Worm (Caenorhabditis elegans) whole organism, L4/young adult: Measurements from ENCODE around the gene C14A6.8.
"Not testable (repeated sequence)": the region's sequence is repeated elsewhere in the genome, so short reads cannot be mapped to it uniquely, and the experiment has no call there.

Source experiments
- W03F9.2 ChIP-seq: fragments of 150-350 bp; optimal IDR thresholded peaks from 2 replicates; lab custom pipeline; 2014; ENCODE audit warnings: missing biosample characterization, missing genetic modification characterization
- dao-5 ChIP-seq: sonication (generic microtip); optimal IDR thresholded peaks from 2 replicates; lab custom pipeline; 2016; ENCODE audit warnings: missing genotype, missing genetic modification characterization, moderate library complexity, missing compliant biosample characterization
- him-1 ChIP-seq: sonication (generic microtip); optimal IDR thresholded peaks from 2 replicates; lab custom pipeline; 2016; ENCODE audit warnings: missing genotype, missing genetic modification reagents, missing genetic modification characterization, missing compliant biosample characterization

C14A6.8 gene

ce11 chrV:18171568-18171967 lies at the start of gene C14A6.8:
TSS of gene C14A6.8 (minus strand) at chrV:18171668.
- TF ChIP-seq him-1 (no peak), W03F9.2 (no peak), dao-5 (no peak)

ce11 chrV:18216784-18217183 lies 45.3 kb upstream of the C14A6.8 start, which contains the start of gene F16H6.9:
TSS of gene F16H6.9 (plus strand) at chrV:18217084.
- TF ChIP-seq him-1, dao-5, W03F9.2: not testable (repeated sequence)

ce11 chrV:18216175-18216574 lies 44.7 kb upstream of the C14A6.8 start, which contains the start of gene F16H6.8:
TSS of gene F16H6.8 (minus strand) at chrV:18216275.
- not testable (repeated sequence) for TF ChIP-seq W03F9.2, him-1, dao-5

ce11 chrV:18212848-18213247 lies 41.4 kb upstream of the C14A6.8 start:
- TF ChIP-seq dao-5 (no peak), W03F9.2 (no peak), him-1 (no peak)

ce11 chrV:18209071-18209470 lies 37.6 kb upstream of the C14A6.8 start, which contains the start of gene F16H6.7:
TSS of gene F16H6.7 (minus strand) at chrV:18209171.
- TF ChIP-seq W03F9.2: no peak
- no peak for TF ChIP-seq dao-5

- TF ChIP-seq dao-5: no peak
- TF ChIP-seq him-1: no peak
- no peak for TF ChIP-seq W03F9.2
These were observed 27.0 kb upstream of the C14A6.8 start, which contains the start of gene F16H6.4 for ce11 chrV:18198421-18198820. TSS of gene F16H6.4 (plus strand) at chrV:18198721.

- TF ChIP-seq W03F9.2 (no peak), him-1 (no peak), dao-5 (no peak)
These were observed 23.5 kb upstream of the C14A6.8 start, which contains the start of gene F16H6.3 for ce11 chrV:18195006-18195405. TSS of gene F16H6.3 (plus strand) at chrV:18195306.

- no peak for TF ChIP-seq him-1
- TF ChIP-seq dao-5: no peak
- TF ChIP-seq W03F9.2: no peak
These were observed 19.7 kb upstream of the C14A6.8 start, which contains the start of gene clec-42 for ce11 chrV:18191128-18191527. TSS of gene clec-42 (plus strand) at chrV:18191412.

ce11 chrV:18189181-18189580 lies 17.7 kb upstream of the C14A6.8 start, which contains the start of gene clec-246:
TSS of gene clec-246 (plus strand) at chrV:18189481.
- TF ChIP-seq W03F9.2 (no peak), dao-5 (no peak), him-1 (no peak)

ce11 chrV:18188328-18188727 lies 16.9 kb upstream of the C14A6.8 start, which contains the start of gene clec-245:
TSS of gene clec-245 (minus strand) at chrV:18188428.
- TF ChIP-seq W03F9.2 (no peak), him-1 (no peak), dao-5 (no peak)

- TF ChIP-seq him-1 (no peak), dao-5 (no peak), W03F9.2 (no peak)
These were observed 13.4 kb upstream of the C14A6.8 start, which contains the start of gene C31G12.3 for ce11 chrV:18184910-18185309. TSS of gene C31G12.3 (plus strand) at chrV:18185210.

- no peak for TF ChIP-seq dao-5
- TF ChIP-seq W03F9.2: no peak
- TF ChIP-seq him-1: no peak
These were observed 8.2 kb upstream of the C14A6.8 start, which contains the start of gene C31G12.1 for ce11 chrV:18179663-18180062. TSS of gene C31G12.1 (plus strand) at chrV:18179963.

- TF ChIP-seq dao-5: no peak
- TF ChIP-seq him-1: no peak
- TF ChIP-seq W03F9.2: no peak
These were observed 7.2 kb upstream of the C14A6.8 start, which contains the start of gene C31G12.4 for ce11 chrV:18178659-18179058. TSS of gene C31G12.4 (minus strand) at chrV:18178759.

- TF ChIP-seq him-1: no peak
- no peak for TF ChIP-seq dao-5
These were observed 3.2 kb downstream of the C14A6.8 start, which contains the start of gene C14A6.7 for ce11 chrV:18168266-18168665. TSS of gene C14A6.7 (minus strand) at chrV:18168366.

ce11 chrV:18167161-18167560 lies 4.3 kb downstream of the C14A6.8 start, which contains the start of gene C14A6.6:
TSS of gene C14A6.6 (minus strand) at chrV:18167261.
- TF ChIP-seq him-1 (no peak), dao-5 (no peak), W03F9.2 (no peak)

- TF ChIP-seq him-1 (no peak), dao-5 (no peak), W03F9.2 (no peak)
These were observed 6.7 kb downstream of the C14A6.8 start, which contains the start of gene C14A6.5 for ce11 chrV:18164758-18165157. TSS of gene C14A6.5 (minus strand) at chrV:18164858.
